Worm (Caenorhabditis elegans) whole organism, young adult: Measurements from ENCODE around the gene C14C6.6.

ENCODE experiments used
- B0261.1 ChIP-seq: sonication (generic microtip); optimal IDR thresholded peaks from 2 replicates; lab custom pipeline; 2016; ENCODE audit warnings: mild to moderate bottlenecking, missing genetic modification characterization, moderate library complexity, missing compliant biosample characterization
- F57A8.1 ChIP-seq: fragments of 200-800 bp; sonication (Bioruptor generic); optimal IDR thresholded peaks from 2 replicates; lab custom pipeline; 2018; ENCODE audit warnings: mild to moderate bottlenecking, missing genetic modification characterization, moderate library complexity, missing compliant biosample characterization
- ama-1 ChIP-seq, 3 experiments: fragments of 150-350 bp in 1 of 3; sonication (generic microtip) in 2 of 3; optimal IDR thresholded peaks; 2 replicates each; lab custom pipeline; 2014 to 2018; ENCODE audit warnings: missing biosample characterization in 2 of 3, missing genetic modification characterization in 2 of 3, missing genetic modification reagents in 2 of 3
- mel-28 ChIP-seq: sonication (generic microtip); optimal IDR thresholded peaks from 2 replicates; lab custom pipeline; 2016; ENCODE audit warnings: borderline replicate concordance, mild to moderate bottlenecking, missing genetic modification characterization, missing compliant biosample characterization
- mes-4 ChIP-seq: sonication (generic microtip); optimal IDR thresholded peaks from 2 replicates; lab custom pipeline; 2016; ENCODE audit warnings: missing genotype, missing genetic modification characterization, missing compliant biosample characterization
- zfh-2 ChIP-seq: fragments of 200-800 bp; sonication (Bioruptor generic); conservative IDR thresholded peaks from 2 replicates; pipeline ENCODE4 v1.3.6; 2022; ENCODE audit warnings: missing genetic modification reagents, missing genetic modification characterization, missing compliant biosample characterization
- ztf-25 ChIP-seq: fragments of 200-800 bp; sonication (Bioruptor generic); IDR thresholded peaks from 2 replicates; pipeline ENCODE4 v1.3.6; 2022; ENCODE audit warnings: missing genetic modification reagents, missing genetic modification characterization, missing compliant biosample characterization
- ztf-26 ChIP-seq: sonication (generic microtip); optimal IDR thresholded peaks from 2 replicates; lab custom pipeline; 2017; ENCODE audit warnings: missing genetic modification characterization, missing compliant biosample characterization
- ztf-3 ChIP-seq: fragments of 200-800 bp; sonication (Bioruptor generic); optimal IDR thresholded peaks from 2 replicates; lab custom pipeline; 2018; ENCODE audit warnings: mild to moderate bottlenecking, missing genetic modification characterization, missing compliant biosample characterization
- ztf-6 ChIP-seq: fragments of 200-800 bp; sonication (Bioruptor generic); IDR thresholded peaks from 2 replicates; pipeline ENCODE4 v1.3.6; 2022; ENCODE audit warnings: missing genetic modification reagents, missing genetic modification characterization, missing compliant biosample characterization

DNA sequence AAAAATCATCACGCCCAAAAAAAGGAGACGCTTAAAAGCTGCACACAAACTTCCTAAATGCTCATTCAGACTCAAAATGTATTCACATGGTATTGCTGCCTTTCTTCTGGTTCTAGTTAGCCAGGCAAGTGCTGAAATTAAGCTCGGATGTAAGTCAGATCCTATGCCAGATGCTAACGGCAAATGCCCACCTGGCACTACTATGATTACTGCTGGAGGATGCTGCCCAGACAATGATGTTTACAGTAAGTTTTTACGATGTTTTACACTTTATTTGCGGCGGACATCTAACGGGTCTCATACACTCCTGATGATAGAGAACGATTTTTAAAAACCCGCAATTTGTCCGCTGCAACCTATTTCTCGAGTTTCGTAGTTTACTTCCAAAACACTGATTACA, 11.3 kb downstream of the C14C6.6 start, which contains the start of gene C14C6.5:
- TF ChIP-seq ama-1 (optimal IDR thresholded peaks at IDR 0.05; lab: Kevin White, UChicago) (no peak), ama-1 (GFP tag; optimal IDR thresholded peaks at IDR 0.05; lab: Kevin White, UChicago) (no peak), mel-28 (tag; lab: Kevin White, UChicago) (no peak), F57A8.1 (no peak), ztf-6 (GFP tag; lab: Robert Waterston, UW) (no peak), mes-4 (no peak), zfh-2 (GFP tag; lab: Robert Waterston, UW) (no peak), ztf-3 (GFP tag; lab: Kevin White, UChicago) (no peak), ztf-26 (no peak), B0261.1 (tag; lab: Kevin White, UChicago) (no peak), ztf-25 (no peak)
